Worm (Caenorhabditis elegans): ENCODE data around the gene nspc-16.

nspc-16 gene

DNA sequence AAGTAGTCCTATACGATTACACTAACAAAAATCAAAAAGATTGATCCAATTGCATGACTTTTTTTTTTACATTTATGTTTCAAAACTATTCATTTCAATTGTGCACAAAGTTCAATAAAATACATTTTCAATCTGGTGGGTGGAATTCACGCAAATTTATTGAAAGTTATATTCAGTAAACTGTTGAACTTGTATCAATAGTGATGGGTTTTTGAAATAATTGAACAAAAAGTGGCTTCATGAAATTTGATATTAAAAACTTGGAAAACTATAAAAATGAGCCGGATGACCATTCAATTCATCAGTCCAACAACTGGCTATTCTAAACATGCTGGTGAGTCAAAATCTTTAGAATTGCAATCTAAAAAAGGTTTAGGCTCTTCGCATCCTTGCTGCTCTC is at the start of gene nspc-16:
TSS of gene nspc-16 (plus strand) at position 301 of the 400 bp plus-strand sequence.
- no peak for TF ChIP-seq nhr-85 (tag)
- TF ChIP-seq mep-1 (tag; optimal IDR thresholded peaks at IDR 0.05), result no peak
- TF ChIP-seq isw-1 (GFP tag; IDR thresholded peaks at IDR 0.05), result no peak
- TF ChIP-seq mef-2 (tag; optimal IDR thresholded peaks at IDR 0.05), result no peak
- TF ChIP-seq ceh-90 (tag; optimal IDR thresholded peaks at IDR 0.05), result no peak
- TF ChIP-seq skn-1 (tag; optimal IDR thresholded peaks at IDR 0.05), result no peak

DNA sequence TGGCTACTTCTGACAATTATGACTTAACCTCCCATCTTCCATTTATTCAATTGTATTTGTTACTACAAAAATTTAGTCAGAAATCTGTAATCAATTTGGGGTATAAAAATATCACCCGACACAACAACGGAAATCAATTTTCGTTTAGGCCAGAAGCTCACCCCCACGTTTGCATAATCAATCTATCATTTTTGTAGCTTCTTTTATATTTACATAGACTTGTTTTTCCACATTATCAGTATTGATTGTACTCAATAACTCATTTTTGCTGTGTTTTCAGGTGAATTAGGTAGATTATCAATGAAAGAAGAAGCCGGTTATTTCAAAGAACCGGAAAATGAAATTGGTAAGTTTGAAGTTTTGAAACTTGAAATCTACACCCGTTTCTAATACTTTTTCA is 49.6 kb upstream of the nspc-16 start, which contains the start of gene M163.5:
TSS of gene M163.5 (plus strand) at position 301 of the 400 bp plus-strand sequence.
- no peak for TF ChIP-seq swsn-7 (tag; optimal IDR thresholded peaks at IDR 0.05)
- TF ChIP-seq C16A3.4 (tag; optimal IDR thresholded peaks at IDR 0.05), result no peak
- TF ChIP-seq pag-3 (tag; optimal IDR thresholded peaks at IDR 0.05; ENCODE audit: borderline replicate concordance, insufficient read depth), result no peak
- TF ChIP-seq unc-98 (GFP tag; IDR thresholded peaks at IDR 0.05), result no peak
- no peak for TF ChIP-seq nhr-84 (tag; optimal IDR thresholded peaks at IDR 0.05)
- no peak for TF ChIP-seq ceh-82 (tag; optimal IDR thresholded peaks at IDR 0.05)
- no peak for TF ChIP-seq skn-1 (tag; optimal IDR thresholded peaks at IDR 0.05)
- no peak for TF ChIP-seq lin-15B (tag; optimal IDR thresholded peaks at IDR 0.05)
- no peak for TF ChIP-seq ces-1 (GFP tag; optimal IDR thresholded peaks at IDR 0.05)
- no peak for TF ChIP-seq zag-1 (tag; optimal IDR thresholded peaks at IDR 0.05)
- no peak for TF ChIP-seq elt-2 (tag; optimal IDR thresholded peaks at IDR 0.05)

ce11 chrX:14476625-14477257 is 46.6 kb upstream of the nspc-16 start:
- TF ChIP-seq hlh-17 (GFP tag; optimal IDR thresholded peaks at IDR 0.05; ENCODE audit: borderline replicate concordance) (no peak), ceh-82 (tag; optimal IDR thresholded peaks at IDR 0.05) (peak; percentile 38 to 57 (median 46)), nhr-71 (tag; optimal IDR thresholded peaks at IDR 0.05) (peak; percentile 61), dsc-1 (tag; optimal IDR thresholded peaks at IDR 0.05) (no peak), elt-3 (tag; optimal IDR thresholded peaks at IDR 0.05) (peak in 3 of 6 experiments; percentile 18 to 79 (median 66)), irx-1 (tag; optimal IDR thresholded peaks at IDR 0.05) (peak; percentile 67), unc-98 (GFP tag; IDR thresholded peaks at IDR 0.05) (no peak), C16A3.4 (tag; optimal IDR thresholded peaks at IDR 0.05) (peak; percentile 65), unc-30 (tag; optimal IDR thresholded peaks at IDR 0.05) (no peak), efl-1 (optimal IDR thresholded peaks at IDR 0.05) (peak in 1 of 2 experiments; percentile 19), efl-1 (GFP tag; optimal IDR thresholded peaks at IDR 0.05 in 1 of 2) (peak in 1 of 2 experiments; percentile 95), snu-23 (GFP tag; optimal IDR thresholded peaks at IDR 0.05) (peak; percentile 63), swsn-7 (tag; optimal IDR thresholded peaks at IDR 0.05) (peak; percentile 54), alr-1 (tag; optimal IDR thresholded peaks at IDR 0.05; ENCODE audit: borderline replicate concordance) (no peak), lin-35 (GFP tag; optimal IDR thresholded peaks at IDR 0.05) (peak in 1 of 2 experiments; percentile 66), tbx-2 (tag; optimal IDR thresholded peaks at IDR 0.05) (peak; percentile 46), nhr-20 (tag; optimal IDR thresholded peaks at IDR 0.05) (peak; percentile 71), ama-1 (optimal IDR thresholded peaks at IDR 0.05) (no peak), rnt-1 (tag; optimal IDR thresholded peaks at IDR 0.05) (peak; percentile 24), C04F5.9 (tag; optimal IDR thresholded peaks at IDR 0.05) (no peak), mep-1 (tag; optimal IDR thresholded peaks at IDR 0.05) (no peak), sptf-1 (tag; optimal IDR thresholded peaks at IDR 0.05) (no peak), lsy-2 (tag; optimal IDR thresholded peaks at IDR 0.05) (peak; percentile 6 to 53), ztf-11 (tag; optimal IDR thresholded peaks at IDR 0.05) (no peak), jun-1 (tag; optimal IDR thresholded peaks at IDR 0.05) (peak; percentile 51), nhr-77 (tag; optimal IDR thresholded peaks at IDR 0.05) (peak; percentile 30), unc-130 (tag; optimal IDR thresholded peaks at IDR 0.05) (peak; percentile 7), sup-37 (GFP tag; optimal IDR thresholded peaks at IDR 0.05) (no peak), nhr-85 (tag) (peak; percentile 82), F16B12.6 (tag; optimal IDR thresholded peaks at IDR 0.05) (no peak), snpc-4 (tag; optimal IDR thresholded peaks at IDR 0.05) (peak; percentile 98), ceh-8 (GFP tag; optimal IDR thresholded peaks at IDR 0.05) (no peak), nhr-90 (tag; optimal IDR thresholded peaks at IDR 0.05; ENCODE audit: poor library complexity) (peak; percentile 87), fkh-8 (tag; optimal IDR thresholded peaks at IDR 0.05) (no peak), zip-4 (GFP tag; optimal IDR thresholded peaks at IDR 0.05) (peak; percentile 98), dpl-1 (GFP tag; optimal IDR thresholded peaks at IDR 0.05) (peak in 2 of 3 experiments; percentile 15 to 30), nhr-19 (GFP tag; conservative IDR thresholded peaks at IDR 0.05) (peak; percentile 71), elt-2 (tag; optimal IDR thresholded peaks at IDR 0.05) (peak; percentile 56)
